Worm (Caenorhabditis elegans) whole organism, midembryonic: ENCODE data around the gene ran-1.
A peak's percentile ranks its signal among the peaks of the same experiment; 100 is the strongest.

ENCODE experiments used
- T22C8.4 ChIP-seq: fragments of 200-800 bp; sonication (Bioruptor generic); IDR thresholded peaks from 2 replicates; pipeline ENCODE4 v1.3.6; 2022; ENCODE audit warnings: missing genetic modification characterization, missing compliant biosample characterization
- cog-1 ChIP-seq: sonication (generic microtip); optimal IDR thresholded peaks from 2 replicates; lab custom pipeline; 2016; ENCODE audit warnings: missing genetic modification characterization, missing compliant biosample characterization
- flt-1 ChIP-seq: fragments of 200-800 bp; sonication (Bioruptor generic); IDR thresholded peaks from 2 replicates; pipeline ENCODE4 v1.3.6; 2022; ENCODE audit warnings: missing genetic modification characterization, missing compliant biosample characterization
- klf-2 ChIP-seq: fragments of 200-800 bp; sonication (Bioruptor generic); conservative IDR thresholded peaks from 2 replicates; pipeline ENCODE4 v1.3.6; 2022; ENCODE audit warnings: missing genetic modification reagents, missing genetic modification characterization, missing compliant biosample characterization
- med-1 ChIP-seq: sonication (generic microtip); optimal IDR thresholded peaks from 2 replicates; lab custom pipeline; 2017; ENCODE audit warnings: missing genetic modification characterization, mild to moderate bottlenecking, missing compliant biosample characterization, antibody characterized with exemption, missing genetic modification reagents; ENCODE audit not compliant: insufficient read depth
- ref-1 ChIP-seq: fragments of 200-800 bp; sonication (Bioruptor generic); conservative IDR thresholded peaks from 2 replicates; pipeline ENCODE4 v1.3.6; 2022; ENCODE audit warnings: missing genetic modification reagents, missing genetic modification characterization, missing compliant biosample characterization
- tab-1 ChIP-seq: fragments of 200-800 bp; sonication (Bioruptor generic); IDR thresholded peaks from 2 replicates; pipeline ENCODE4 v1.3.6; 2022; ENCODE audit warnings: missing genetic modification characterization, missing compliant biosample characterization
- ztf-23 ChIP-seq: fragments of 200-800 bp; sonication (Bioruptor generic); IDR thresholded peaks from 2 replicates; pipeline ENCODE4 v1.3.6; 2022; ENCODE audit warnings: missing genetic modification reagents, missing genetic modification characterization, missing compliant biosample characterization
- ztf-29 ChIP-seq: fragments of 200-800 bp; sonication (Bioruptor generic); IDR thresholded peaks from 2 replicates; pipeline ENCODE4 v1.3.6; 2022; ENCODE audit warnings: missing genetic modification reagents, missing genetic modification characterization, missing compliant biosample characterization

The ran-1 gene

DNA sequence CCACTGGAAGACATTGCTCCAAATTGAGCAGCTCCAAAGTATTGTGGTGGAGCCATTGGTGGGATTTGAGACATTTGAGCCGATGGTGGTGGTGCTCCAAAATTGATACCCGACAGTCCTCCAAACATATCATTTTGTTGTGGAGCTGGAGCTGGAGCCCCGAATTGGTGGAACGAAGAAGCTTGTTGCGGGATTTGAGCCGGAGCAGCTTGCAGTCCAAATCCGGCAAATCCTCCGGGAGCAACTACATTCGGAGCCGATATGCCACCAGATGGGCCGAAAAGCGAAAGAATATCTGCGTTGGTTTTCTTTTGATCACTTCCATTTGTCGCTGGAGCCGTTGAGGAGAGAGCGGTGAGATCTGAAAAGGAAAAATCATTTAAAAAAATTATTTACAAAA lies 9.4 kb downstream of the ran-1 start:
- TF ChIP-seq cog-1 = no peak
- no peak for TF ChIP-seq T22C8.4 (GFP tag; lab: Robert Waterston, UW)
- no peak for TF ChIP-seq flt-1 (GFP tag; lab: Robert Waterston, UW)
- no peak for TF ChIP-seq ref-1 (GFP tag; lab: Robert Waterston, UW)
- no peak for TF ChIP-seq ztf-23 (GFP tag; lab: Robert Waterston, UW)
- no peak for TF ChIP-seq med-1 (GFP tag; lab: Kevin White, UChicago)
- no peak for TF ChIP-seq tab-1 (GFP tag; lab: Robert Waterston, UW)
- TF ChIP-seq ztf-29 (GFP tag; lab: Robert Waterston, UW) = no peak
- no peak for TF ChIP-seq klf-2 (GFP tag; lab: Robert Waterston, UW)

- no peak for TF ChIP-seq cog-1
- TF ChIP-seq T22C8.4 (GFP tag; lab: Robert Waterston, UW) = no peak
- no peak for TF ChIP-seq med-1 (GFP tag; lab: Kevin White, UChicago)
- no peak for TF ChIP-seq ztf-29 (GFP tag; lab: Robert Waterston, UW)
- TF ChIP-seq flt-1 (GFP tag; lab: Robert Waterston, UW) = no peak
- TF ChIP-seq ref-1 (GFP tag; lab: Robert Waterston, UW) = no peak
- no peak for TF ChIP-seq klf-2 (GFP tag; lab: Robert Waterston, UW)
- TF ChIP-seq ztf-23 (GFP tag; lab: Robert Waterston, UW) = no peak
- TF ChIP-seq tab-1 (GFP tag; lab: Robert Waterston, UW) = no peak
These were observed 11.1 kb downstream of the ran-1 start for ce11 chrIII:10736322-10736985.

ce11 chrIII:10734511-10735233 lies 12.9 kb downstream of the ran-1 start:
- TF ChIP-seq tab-1 (GFP tag; lab: Robert Waterston, UW) (no peak), T22C8.4 (GFP tag; lab: Robert Waterston, UW) (no peak), ref-1 (GFP tag; lab: Robert Waterston, UW) (no peak), med-1 (GFP tag; lab: Kevin White, UChicago) (no peak), klf-2 (GFP tag; lab: Robert Waterston, UW) (no peak), cog-1 (no peak)

DNA sequence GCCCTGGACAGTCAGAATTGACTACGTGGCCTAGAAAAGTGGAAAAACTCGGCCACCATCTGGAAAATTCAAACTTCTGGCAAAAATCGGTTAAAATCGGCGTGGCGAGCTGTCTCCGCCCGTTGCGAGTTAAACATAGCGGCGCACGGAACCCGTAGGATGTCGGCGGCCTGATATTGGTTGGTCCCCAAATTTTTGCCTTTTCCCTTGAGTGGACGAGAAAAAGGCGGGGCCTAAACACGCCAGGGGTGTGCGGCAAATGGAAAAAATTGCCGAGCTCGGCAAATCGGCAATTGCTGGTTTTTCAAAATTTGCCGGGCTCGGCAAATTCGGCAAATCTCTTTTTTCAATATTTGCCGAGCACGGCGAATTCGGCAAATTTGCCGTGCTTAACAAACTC lies 14.2 kb downstream of the ran-1 start:
- TF ChIP-seq ztf-23 (GFP tag; lab: Robert Waterston, UW) (no peak), ztf-29 (GFP tag; lab: Robert Waterston, UW) (no peak), klf-2 (GFP tag; lab: Robert Waterston, UW) (no peak), med-1 (GFP tag; lab: Kevin White, UChicago) (no peak), T22C8.4 (GFP tag; lab: Robert Waterston, UW) (no peak), ref-1 (GFP tag; lab: Robert Waterston, UW) (no peak)

DNA sequence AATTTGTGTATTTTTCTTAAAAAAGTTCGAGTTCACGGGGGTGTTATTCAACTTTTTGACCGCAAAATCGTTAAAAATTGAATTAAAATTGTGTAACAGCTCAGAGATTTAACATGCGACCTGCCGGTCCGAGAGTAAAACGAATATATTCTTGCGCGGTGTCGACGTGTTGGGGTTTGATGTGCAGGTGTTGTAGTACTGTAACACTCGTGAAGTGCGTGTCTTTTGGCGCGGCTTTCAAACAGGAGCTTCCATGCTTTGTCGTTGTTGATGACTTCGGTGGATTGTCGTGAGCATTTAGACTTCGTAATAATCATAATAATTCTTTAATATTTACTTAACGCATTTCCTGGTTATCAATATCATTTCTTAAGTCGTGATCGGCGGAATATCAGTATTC lies 17.0 kb downstream of the ran-1 start, which contains the start of gene tat-3:
Gene tat-3, minus strand, starts transcription at position 196 of the 400 bp plus-strand sequence.
- TF ChIP-seq ztf-29 (GFP tag; lab: Robert Waterston, UW) (no peak), flt-1 (GFP tag; lab: Robert Waterston, UW) (no peak), ztf-23 (GFP tag; lab: Robert Waterston, UW) (no peak), klf-2 (GFP tag; lab: Robert Waterston, UW) (no peak), tab-1 (GFP tag; lab: Robert Waterston, UW) (no peak), cog-1 (no peak), ref-1 (GFP tag; lab: Robert Waterston, UW) (no peak), T22C8.4 (GFP tag; lab: Robert Waterston, UW) (no peak)

DNA sequence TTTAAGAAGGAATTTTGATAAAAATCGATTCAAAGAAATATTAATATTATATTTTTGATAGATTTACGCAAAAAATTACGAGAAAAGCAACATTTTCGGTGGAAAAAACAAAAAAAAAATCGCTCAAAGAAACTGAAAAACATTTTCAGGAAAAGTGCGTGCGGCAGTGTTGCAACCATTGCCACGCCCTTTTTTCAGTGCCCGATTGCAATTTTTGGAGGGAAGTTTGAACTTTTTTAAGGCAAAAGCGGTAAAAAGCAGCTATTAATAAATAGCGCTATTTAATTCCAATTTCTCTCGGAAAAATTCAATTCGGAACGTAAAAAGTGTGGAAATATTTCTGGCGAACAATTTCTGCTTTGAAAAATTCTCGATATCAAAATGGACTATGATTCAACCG lies 26.5 kb downstream of the ran-1 start:
- TF ChIP-seq T22C8.4 (GFP tag; lab: Robert Waterston, UW) = no peak
- TF ChIP-seq flt-1 (GFP tag; lab: Robert Waterston, UW) = no peak
- no peak for TF ChIP-seq med-1 (GFP tag; lab: Kevin White, UChicago)
- no peak for TF ChIP-seq tab-1 (GFP tag; lab: Robert Waterston, UW)
- TF ChIP-seq ztf-23 (GFP tag; lab: Robert Waterston, UW) = no peak
- TF ChIP-seq ztf-29 (GFP tag; lab: Robert Waterston, UW) = no peak
- no peak for TF ChIP-seq cog-1
- TF ChIP-seq klf-2 (GFP tag; lab: Robert Waterston, UW) = no peak
- TF ChIP-seq ref-1 (GFP tag; lab: Robert Waterston, UW) = no peak

DNA sequence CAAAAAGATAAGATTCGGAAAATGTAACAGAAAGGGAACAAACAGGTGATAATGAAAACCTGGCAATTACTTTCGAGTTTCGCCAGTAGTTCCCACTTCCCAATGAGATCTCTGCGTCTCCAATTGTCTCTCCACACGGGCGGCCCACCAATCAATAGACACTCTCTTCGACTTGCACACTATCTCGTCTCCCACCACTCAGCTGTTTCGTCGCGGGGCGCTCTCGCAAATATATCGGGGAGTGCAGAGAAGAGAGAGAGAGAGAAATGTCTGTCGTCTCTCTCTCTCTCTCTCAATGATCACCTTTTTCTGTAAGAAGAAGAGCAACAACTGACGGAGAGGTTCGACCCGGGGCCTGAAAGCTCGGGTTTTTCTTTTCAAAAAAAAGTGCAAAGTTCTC lies 27.4 kb downstream of the ran-1 start:
- no peak for TF ChIP-seq ztf-29 (GFP tag; lab: Robert Waterston, UW)
- 0 out of 2 replicates have a peak, but pooled peaks have one; percentile 39 for TF ChIP-seq flt-1 (GFP tag; lab: Robert Waterston, UW)
- peak; percentile 46; the same call in 1 of the 2 replicates for TF ChIP-seq ztf-23 (GFP tag; lab: Robert Waterston, UW)
- no peak for TF ChIP-seq ref-1 (GFP tag; lab: Robert Waterston, UW)
- TF ChIP-seq T22C8.4 (GFP tag; lab: Robert Waterston, UW) = peak; percentile 97
- TF ChIP-seq cog-1 = peak; percentile 26

ce11 chrIII:10719057-10719456 lies 28.5 kb downstream of the ran-1 start:
- TF ChIP-seq flt-1 (GFP tag; lab: Robert Waterston, UW) (no peak), med-1 (GFP tag; lab: Kevin White, UChicago) (no peak), ztf-29 (GFP tag; lab: Robert Waterston, UW) (no peak), tab-1 (GFP tag; lab: Robert Waterston, UW) (no peak), klf-2 (GFP tag; lab: Robert Waterston, UW) (no peak), ref-1 (GFP tag; lab: Robert Waterston, UW) (no peak), ztf-23 (GFP tag; lab: Robert Waterston, UW) (no peak), cog-1 (no peak)

ce11 chrIII:10718078-10718477 lies 29.4 kb downstream of the ran-1 start:
- TF ChIP-seq tab-1 (GFP tag; lab: Robert Waterston, UW) (no peak), klf-2 (GFP tag; lab: Robert Waterston, UW) (no peak), ztf-23 (GFP tag; lab: Robert Waterston, UW) (no peak), flt-1 (GFP tag; lab: Robert Waterston, UW) (no peak), T22C8.4 (GFP tag; lab: Robert Waterston, UW) (no peak)
